Fruit fly (Drosophila melanogaster): ENCODE data around the gene Exo70.

dm6 chr3L:8456472-8457049 lies 44.9 kb downstream of the Exo70 start:
- TF ChIP-seq CG15710 (tag; optimal IDR thresholded peaks at IDR 0.05): no peak
- TF ChIP-seq CG32121 (GFP tag; IDR thresholded peaks at IDR 0.05): no peak
- TF ChIP-seq CG8159 (tag; optimal IDR thresholded peaks at IDR 0.05): no peak
- no peak for TF ChIP-seq rn (GFP tag; IDR thresholded peaks at IDR 0.05)
- TF ChIP-seq CG8301 (tag; optimal IDR thresholded peaks at IDR 0.05): no peak
- TF ChIP-seq CG34367 (tag; optimal IDR thresholded peaks at IDR 0.05): no peak
- TF ChIP-seq CG14655 (GFP tag; optimal IDR thresholded peaks at IDR 0.05): no peak
- no peak for TF ChIP-seq CG12605 (GFP tag; IDR thresholded peaks at IDR 0.05)
- no peak for TF ChIP-seq Snoo (tag; optimal IDR thresholded peaks at IDR 0.05)
- no peak for TF ChIP-seq CG9948 (tag; optimal IDR thresholded peaks at IDR 0.05)
- no peak for TF ChIP-seq EcR (GFP tag; optimal IDR thresholded peaks at IDR 0.05)
- TF ChIP-seq CG13204 (GFP tag; optimal IDR thresholded peaks at IDR 0.05): no peak
